Fruit fly (Drosophila melanogaster): ENCODE data around the gene nudE.

dm6 chr3L:9865053-9865442, 34.0 kb upstream of the nudE start:
- TF ChIP-seq CG14711 (tag; optimal IDR thresholded peaks at IDR 0.05), result no peak
- TF ChIP-seq cic (GFP tag; optimal IDR thresholded peaks at IDR 0.05), result no peak
- TF ChIP-seq Crg-1 (GFP tag; optimal IDR thresholded peaks at IDR 0.05), result no peak
- TF ChIP-seq CG33017 (tag; optimal IDR thresholded peaks at IDR 0.05), result no peak
- no peak for TF ChIP-seq tj (GFP tag; optimal IDR thresholded peaks at IDR 0.05)
- no peak for TF ChIP-seq CG7045 (GFP tag; optimal IDR thresholded peaks at IDR 0.05)
- TF ChIP-seq bab1 (GFP tag; optimal IDR thresholded peaks at IDR 0.05), result no peak
- no peak for TF ChIP-seq CG5204 (GFP tag; optimal IDR thresholded peaks at IDR 0.05)
- TF ChIP-seq cnc (optimal IDR thresholded peaks at IDR 0.05), result no peak
- TF ChIP-seq CG12768 (GFP tag; optimal IDR thresholded peaks at IDR 0.05), result no peak
- no peak for TF ChIP-seq kay (GFP tag; ENCODE audit: borderline replicate concordance)
- TF ChIP-seq CG7101 (tag; optimal IDR thresholded peaks at IDR 0.05), result no peak
- TF ChIP-seq pad (GFP tag; optimal IDR thresholded peaks at IDR 0.05), result no peak
- no peak for TF ChIP-seq CG1620 (GFP tag; optimal IDR thresholded peaks at IDR 0.05)

All from whole organism, adult.